Worm (Caenorhabditis elegans): ENCODE results near the gene ergi-3.

ergi-3 gene

DNA sequence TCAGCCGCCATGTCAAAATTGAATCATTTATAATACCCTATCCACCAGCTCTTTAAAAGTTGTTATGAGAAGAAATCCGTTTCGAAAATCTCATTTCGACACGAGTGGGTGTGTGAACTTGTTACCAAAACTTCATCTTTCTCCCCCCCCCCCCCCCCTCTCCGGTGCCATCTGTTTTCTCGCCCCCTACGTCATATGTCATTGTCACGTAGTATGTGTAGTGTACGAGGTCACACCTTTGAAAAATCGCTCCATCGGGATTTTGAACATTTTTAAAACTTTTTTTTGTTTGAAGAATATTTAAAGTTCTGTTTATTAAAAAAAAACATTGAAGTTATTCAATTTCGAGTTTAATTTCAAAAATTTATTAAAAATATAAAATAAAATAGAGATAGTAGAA, 11.3 kb upstream of the ergi-3 start:
- no peak for TF ChIP-seq unc-62 (GFP tag; optimal IDR thresholded peaks at IDR 0.05)

DNA sequence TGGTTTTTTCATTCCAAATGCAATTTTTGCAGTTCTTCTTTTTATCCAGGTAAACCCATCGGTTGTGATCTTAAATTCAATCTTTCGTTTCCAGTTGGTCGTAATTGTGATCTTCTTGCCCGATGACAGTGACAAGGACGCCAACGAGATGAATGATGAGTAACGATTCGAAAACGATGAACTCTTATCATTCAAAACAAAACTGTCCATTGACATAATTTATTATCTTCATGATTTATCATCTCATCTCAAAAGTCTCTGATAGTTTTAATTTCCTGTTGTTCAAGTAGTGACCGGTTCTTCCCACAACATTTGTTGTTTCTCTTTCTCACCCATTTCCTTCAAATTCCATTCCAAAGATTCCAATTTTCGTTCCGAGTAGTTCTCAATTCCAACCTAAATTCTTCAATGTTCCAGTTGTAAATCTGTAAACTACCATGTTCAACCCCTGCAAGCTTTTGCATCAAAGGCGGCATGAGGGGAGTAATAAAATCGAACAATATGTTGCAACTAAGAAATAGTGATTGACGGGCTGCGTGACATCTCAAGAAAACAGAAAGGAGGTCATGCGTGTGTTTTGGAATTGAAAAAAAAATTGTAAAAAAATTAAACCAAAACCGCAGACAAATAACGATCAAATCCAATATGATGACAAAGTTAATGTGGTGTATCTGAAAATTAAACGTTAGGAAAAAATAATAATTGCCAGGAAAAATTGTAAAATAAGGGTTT, 9.7 kb upstream of the ergi-3 start:
- no peak for TF ChIP-seq unc-62 (GFP tag; optimal IDR thresholded peaks at IDR 0.05)

DNA sequence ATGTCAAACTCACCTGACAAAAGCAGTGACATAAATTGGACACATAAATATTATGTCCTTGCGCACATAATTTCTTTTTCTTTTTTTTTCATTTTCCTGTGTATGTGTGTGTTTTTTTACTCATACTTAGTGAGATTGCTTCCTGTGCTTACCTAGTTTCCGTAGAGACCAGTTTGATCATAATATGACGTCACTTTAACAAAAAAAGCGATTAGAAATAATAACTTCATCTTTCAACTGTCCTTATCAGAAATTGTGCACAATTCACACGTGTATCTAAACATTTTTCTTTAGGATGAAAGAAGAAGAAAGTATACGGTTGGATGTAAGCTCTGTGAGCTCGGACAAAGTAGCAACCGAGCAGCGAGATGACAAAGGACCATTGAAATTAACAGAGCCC, 5.5 kb upstream of the ergi-3 start:
- no peak for TF ChIP-seq unc-62 (GFP tag; optimal IDR thresholded peaks at IDR 0.05)

DNA sequence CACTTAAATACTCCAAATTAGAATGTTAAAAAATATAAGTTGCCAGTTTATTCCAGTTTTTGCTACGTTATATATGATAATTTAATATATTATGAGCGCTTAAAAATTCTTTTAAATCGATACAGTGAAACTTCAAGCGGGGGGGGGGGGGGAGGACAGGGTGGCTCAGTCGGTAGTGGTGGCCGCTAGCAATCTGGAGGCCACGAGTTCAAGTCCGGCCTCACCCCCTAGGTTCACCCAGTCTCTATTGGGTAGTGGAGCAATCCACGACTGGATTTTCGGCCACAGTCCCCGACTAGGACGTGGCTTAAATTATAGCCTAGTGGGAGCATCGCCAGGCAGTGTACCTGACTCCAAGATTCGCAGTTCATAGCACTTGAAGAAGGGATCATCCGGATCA, 4.4 kb upstream of the ergi-3 start:
- TF ChIP-seq unc-62 (GFP tag; optimal IDR thresholded peaks at IDR 0.05), result no peak

DNA sequence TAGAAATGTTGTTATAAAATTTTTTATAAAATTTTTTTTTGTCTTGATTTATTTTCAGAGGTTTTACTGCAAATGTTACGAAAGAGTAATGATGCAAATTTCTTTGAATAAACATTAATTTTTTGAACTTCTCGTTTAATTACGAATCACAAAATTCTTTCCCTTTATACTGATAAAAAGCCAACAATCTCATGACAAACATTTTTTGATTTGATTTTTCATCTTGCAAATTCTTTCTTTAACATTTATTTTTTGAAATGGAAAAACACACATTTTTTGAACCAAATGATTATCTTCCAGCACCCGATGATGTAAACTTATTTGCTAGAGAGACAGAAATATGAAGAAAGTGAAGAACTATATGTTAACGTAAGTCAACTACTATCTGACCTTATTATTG, 3.6 kb upstream of the ergi-3 start, which contains the start of gene K09E9.1:
TSS of gene K09E9.1 (plus strand) at position 301 of the 400 bp plus-strand sequence.
- no peak for TF ChIP-seq unc-62 (GFP tag; optimal IDR thresholded peaks at IDR 0.05)

DNA sequence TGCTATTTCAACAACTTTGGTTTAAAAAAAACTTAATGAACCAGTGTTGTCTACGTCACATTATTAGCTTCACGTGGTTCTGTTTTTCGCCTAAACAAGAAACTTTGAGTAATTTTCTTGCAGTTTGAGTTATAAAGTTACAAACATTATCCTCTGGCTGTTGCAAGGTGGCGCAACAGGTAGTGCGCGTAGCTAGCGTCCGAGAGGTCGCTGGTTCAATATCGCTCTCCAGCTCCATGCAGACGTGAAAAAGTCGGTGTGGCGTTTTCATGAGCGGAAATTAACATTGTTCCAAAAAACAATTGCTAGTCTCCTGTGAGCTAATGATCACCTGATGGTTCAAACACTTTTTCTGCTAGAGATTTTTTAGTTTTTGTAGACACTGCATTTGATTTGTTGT, 2.7 kb upstream of the ergi-3 start:
- no peak for TF ChIP-seq unc-62 (GFP tag; optimal IDR thresholded peaks at IDR 0.05)

DNA sequence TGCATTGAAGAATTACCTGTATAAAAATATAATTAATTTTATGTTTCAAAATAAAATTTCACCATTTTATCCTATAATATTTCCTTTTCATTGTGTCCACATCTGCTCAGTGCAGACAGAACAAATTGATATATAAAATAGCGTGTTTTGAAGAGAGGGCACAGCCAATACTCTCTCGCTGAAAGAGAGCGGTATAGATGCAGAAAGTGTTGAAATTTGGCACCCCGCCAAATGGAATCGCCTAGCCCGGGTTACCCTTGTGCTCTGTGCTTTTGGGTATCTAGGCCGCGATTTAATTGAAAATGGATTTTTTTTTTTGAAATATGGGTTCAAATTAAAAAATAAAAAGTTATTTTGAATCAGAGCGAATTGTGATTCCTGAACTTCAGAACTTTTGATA, 615 bp upstream of the ergi-3 start:
- no peak for TF ChIP-seq unc-62 (GFP tag; optimal IDR thresholded peaks at IDR 0.05)

DNA sequence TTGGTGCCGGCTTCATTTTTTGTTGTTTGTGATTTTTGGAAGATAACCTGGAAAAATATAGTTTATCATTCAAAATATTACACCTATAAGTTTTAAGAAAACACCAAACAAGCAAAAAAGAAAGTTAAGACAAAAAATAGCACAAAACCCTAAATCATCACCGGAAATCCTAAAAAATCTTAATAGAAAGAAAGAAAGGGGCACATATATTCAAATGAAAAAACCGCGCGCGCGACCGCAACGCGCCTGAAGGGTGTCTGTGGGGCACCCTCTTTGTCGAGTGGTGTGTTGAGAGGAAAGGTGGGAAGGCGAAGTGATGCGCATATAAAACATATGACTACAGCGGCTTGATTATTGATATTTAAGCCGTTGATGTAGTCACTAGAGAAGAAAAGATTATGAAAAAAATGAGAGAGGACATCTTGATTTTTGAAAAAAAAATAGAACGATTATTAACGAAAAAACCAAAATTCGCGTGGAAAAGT, 2.8 kb downstream of the ergi-3 start, which contains the start of gene K09E9.3:
TSS of gene K09E9.3 (minus strand) at position 51 of the 485 bp plus-strand sequence.
- TF ChIP-seq unc-62 (GFP tag; optimal IDR thresholded peaks at IDR 0.05), result no peak

DNA sequence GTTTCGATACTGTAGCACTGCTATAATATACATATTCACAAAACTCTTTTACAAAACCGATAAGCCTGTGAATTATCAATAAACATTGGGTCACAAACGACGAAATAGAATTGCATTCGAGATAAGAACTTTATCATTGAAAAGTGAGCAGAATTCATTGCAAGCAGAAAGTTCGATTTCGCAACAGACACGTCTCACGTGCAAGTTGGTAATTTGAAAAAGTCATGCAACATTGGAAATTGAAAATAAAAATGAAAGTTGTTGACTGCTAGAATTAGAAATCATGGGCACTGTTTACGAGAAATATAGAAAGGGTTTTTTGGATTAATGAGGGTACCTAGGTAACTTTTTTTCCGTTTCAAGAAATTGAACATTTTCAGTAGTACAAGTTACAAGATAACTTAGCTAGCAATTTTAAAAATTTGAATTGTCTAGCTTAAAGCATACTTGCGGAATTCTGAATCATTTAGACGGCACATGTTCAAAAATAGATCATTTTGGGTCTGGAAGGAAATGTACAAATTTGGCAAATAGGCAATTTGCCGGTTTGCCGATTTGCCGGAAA, 5.9 kb downstream of the ergi-3 start:
- TF ChIP-seq unc-62 (GFP tag; optimal IDR thresholded peaks at IDR 0.05), result no peak

DNA sequence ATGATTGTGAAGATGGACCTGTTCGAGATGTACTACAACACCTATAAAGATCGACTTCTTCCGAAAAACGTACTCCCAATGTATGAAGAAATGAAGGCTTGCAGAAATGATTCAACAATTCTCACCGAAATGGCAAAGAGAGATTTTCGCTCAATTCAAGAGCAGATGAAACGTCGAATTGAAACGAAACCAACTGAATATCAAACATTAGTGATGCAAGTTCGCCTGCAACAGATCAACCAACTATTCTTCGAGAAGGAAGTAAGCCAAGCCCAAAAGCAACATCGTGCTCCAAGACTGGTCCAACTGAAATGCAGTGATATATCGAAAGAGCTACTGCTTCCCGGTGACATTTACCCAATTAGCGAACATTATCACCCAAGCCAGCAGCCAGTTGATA, 6.9 kb downstream of the ergi-3 start:
- no peak for TF ChIP-seq unc-62 (GFP tag; optimal IDR thresholded peaks at IDR 0.05)

DNA sequence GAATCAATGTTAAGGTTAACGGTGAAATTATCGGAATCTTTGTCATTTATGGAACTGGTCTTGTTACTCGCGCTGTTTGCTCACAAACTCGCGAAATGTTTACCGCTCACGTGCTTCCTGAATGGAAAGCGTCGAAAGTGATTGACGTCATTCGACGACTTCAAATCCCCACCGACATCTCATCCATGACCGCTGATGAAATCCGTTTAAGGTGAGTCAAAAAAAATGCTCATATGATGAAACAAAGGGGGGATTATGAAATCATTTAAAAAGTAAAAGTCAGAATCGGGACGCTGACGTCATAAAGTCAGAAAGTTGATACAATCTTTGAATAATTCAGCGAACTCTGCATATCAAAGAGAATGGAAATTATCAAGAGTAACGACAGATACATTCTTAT, 8.0 kb downstream of the ergi-3 start:
- no peak for TF ChIP-seq unc-62 (GFP tag; optimal IDR thresholded peaks at IDR 0.05)

DNA sequence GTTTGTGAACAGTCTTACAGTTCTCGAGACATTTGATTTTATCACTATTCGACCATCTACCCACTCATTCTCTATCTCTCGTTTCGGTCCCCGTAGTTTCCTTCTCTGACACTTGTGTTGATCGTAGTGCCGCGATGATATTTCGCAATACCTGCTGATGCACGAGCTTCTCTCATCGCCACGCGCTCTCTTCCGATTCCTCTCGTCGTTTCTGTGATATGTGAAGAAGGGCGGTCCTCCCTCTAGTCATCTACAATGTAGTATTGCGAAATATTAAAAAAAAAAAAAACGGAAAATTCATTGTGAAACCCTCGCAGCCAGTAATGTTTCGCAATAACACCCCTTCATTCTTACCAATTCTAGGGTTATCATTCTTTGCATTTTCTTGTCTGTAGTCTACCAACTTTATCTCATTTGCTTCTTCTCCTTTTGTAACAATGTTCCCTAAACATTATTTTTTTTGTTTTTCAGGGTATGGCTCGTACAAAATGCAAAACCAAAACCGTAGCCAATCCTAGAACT, 9.0 kb downstream of the ergi-3 start, which contains the start of gene nipi-3:
TSS of gene nipi-3 (plus strand) at position 472 of the 522 bp plus-strand sequence.
- TF ChIP-seq unc-62 (GFP tag; optimal IDR thresholded peaks at IDR 0.05), result no peak

DNA sequence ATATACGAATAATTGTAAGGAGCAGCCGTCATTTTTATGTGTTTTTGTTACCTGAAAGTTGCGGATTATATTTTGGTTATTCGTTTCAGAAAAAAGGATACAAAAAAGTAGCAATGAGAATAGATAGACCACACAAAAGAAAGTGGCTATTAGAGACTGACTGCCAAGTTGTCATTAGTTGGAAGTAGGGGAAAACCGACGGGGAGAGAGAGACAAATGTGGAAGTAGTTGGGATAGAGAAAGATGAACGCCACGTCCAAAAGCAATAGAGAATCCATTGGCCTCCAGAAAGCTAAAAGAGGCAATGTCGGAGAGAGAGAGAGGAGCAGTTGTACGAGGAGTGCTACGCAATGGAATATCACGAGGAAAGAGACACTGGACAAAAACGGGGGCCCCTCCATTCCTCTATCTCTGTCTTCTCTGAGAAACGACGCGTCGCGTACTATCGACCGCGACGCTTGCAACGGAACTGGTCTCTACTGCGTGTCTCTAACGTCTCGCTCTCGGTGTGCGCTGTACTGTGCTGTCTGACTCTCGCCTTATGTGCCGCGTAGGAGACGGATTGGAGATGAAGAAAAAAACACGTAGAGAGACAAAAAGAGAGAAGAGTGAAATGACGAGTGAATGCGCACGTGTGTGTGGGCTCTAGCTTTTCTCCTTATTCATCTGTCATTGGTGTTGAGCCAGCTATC, 9.8 kb downstream of the ergi-3 start, which contains the start of gene rab-14:
TSS of gene rab-14 (minus strand) at position 51 of the 692 bp plus-strand sequence.
- no peak for TF ChIP-seq unc-62 (GFP tag; optimal IDR thresholded peaks at IDR 0.05)

DNA sequence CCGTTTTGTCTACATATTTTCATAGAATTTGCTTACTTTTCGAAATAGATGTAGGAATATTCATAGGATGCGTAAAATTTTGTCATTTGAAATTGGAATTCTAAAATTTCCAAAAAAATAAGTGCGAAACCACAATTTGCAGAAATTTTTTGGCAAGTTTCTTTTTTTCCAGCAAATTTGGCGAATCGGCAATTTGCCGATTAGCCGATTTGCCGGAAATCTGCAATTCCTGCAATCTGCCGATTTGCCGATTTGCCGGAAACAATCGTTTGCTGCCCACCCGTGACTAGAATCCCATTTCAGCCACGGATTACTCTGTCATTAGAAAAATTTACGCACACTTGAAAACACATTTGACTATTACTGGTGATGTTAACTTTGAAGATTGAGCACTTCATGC, 12.3 kb downstream of the ergi-3 start:
- TF ChIP-seq unc-62 (GFP tag; optimal IDR thresholded peaks at IDR 0.05), result no peak

DNA sequence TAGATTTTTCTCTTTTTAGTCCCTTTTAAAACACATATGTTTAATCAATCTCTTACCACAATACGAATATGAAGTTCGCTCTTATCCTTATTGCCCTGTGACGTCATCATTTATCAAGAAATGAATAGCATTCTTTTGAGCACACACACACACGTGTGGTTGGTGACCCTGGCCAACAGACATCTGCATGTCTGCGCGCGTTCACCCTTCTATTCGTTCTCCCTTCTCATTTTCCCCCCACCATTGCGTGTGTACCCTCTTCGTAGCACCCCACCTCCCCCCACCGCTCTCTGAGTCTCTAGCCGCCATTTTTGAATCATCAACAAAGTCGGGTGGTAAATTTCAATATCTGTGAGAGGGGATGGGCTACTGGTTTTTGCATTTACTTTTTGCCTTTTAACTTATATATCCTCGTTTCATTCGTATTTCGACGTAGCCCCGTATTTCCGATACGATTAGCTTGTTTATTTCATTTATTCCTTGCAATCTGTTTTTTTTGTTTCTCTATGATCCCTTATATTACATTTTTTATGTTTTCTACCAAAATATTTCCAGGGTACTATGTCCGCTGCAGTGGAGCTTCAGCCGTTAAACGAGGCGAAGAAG, 15.9 kb downstream of the ergi-3 start, which contains the start of gene ent-2:
TSS of gene ent-2 (plus strand) at position 556 of the 606 bp plus-strand sequence.
- TF ChIP-seq unc-62 (GFP tag; optimal IDR thresholded peaks at IDR 0.05), result no peak

DNA sequence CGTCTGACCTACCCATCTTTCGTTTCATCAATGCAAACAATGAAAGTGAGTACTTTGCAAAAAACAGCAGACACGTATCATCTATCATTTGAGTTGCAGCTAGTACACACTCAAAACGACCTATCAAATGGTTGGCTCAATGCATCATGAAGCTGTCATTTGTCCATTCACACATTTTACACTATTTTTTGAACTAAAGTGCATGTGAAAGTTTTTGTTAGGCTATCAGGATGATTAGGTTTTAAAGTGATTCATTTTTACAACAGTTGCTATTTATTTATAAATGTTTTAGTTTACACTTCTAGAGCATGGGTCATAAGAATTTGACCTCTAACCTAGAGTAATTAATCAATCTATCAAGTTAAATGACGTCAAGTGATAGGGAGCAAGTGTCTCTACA, 16.6 kb downstream of the ergi-3 start:
- no peak for TF ChIP-seq unc-62 (GFP tag; optimal IDR thresholded peaks at IDR 0.05)

Data from whole organism, dauer.